Fruit fly (Drosophila melanogaster) whole organism, embryonic: ENCODE data around the gene Tti1.

Experiments used
- CG12299 ChIP-seq: fragments of 200-800 bp; sonication (Bioruptor generic); optimal IDR thresholded peaks from 2 replicates; lab custom pipeline; 2018; ENCODE audit warnings: missing biosample characterization, mild to moderate bottlenecking, missing genetic modification characterization
- CG12391 ChIP-seq: fragments of 200-800 bp; sonication (Bioruptor generic); optimal IDR thresholded peaks from 3 replicates; lab custom pipeline; 2018; ENCODE audit warnings: missing biosample characterization, mild to moderate bottlenecking, missing genetic modification characterization, moderate library complexity
- CG13287 ChIP-seq: fragments of 200-800 bp; sonication (Bioruptor generic); IDR thresholded peaks from 2 replicates; pipeline ENCODE4 v1.3.6; 2022; ENCODE audit warnings: missing biosample characterization, missing genetic modification characterization; ENCODE audit not compliant: partially characterized antibody
- CG13624 ChIP-seq: fragments of 200-800 bp; sonication (Bioruptor generic); optimal IDR thresholded peaks from 2 replicates; lab custom pipeline; 2016; ENCODE audit warnings: missing biosample characterization, missing genetic modification characterization
- CG13894 ChIP-seq: fragments of 200-800 bp; sonication (Bioruptor generic); optimal IDR thresholded peaks from 3 replicates; lab custom pipeline; 2018; ENCODE audit warnings: missing biosample characterization, mild to moderate bottlenecking, missing genetic modification characterization, moderate library complexity
- CG14014 ChIP-seq: fragments of 200-800 bp; sonication (Bioruptor generic); IDR thresholded peaks from 2 replicates; pipeline ENCODE4 v1.3.6; 2022; ENCODE audit warnings: missing biosample characterization, missing genetic modification characterization
- CG14860 ChIP-seq: fragments of 200-800 bp; sonication (Bioruptor generic); IDR thresholded peaks from 3 replicates; pipeline ENCODE4 v1.3.6; 2022; ENCODE audit warnings: missing biosample characterization, missing genetic modification characterization; ENCODE audit not compliant: partially characterized antibody
- CG16815 ChIP-seq: fragments of 200-800 bp; sonication (Bioruptor generic); optimal IDR thresholded peaks from 3 replicates; lab custom pipeline; 2017; ENCODE audit warnings: missing biosample characterization, mild to moderate bottlenecking, missing genetic modification characterization
- CG17361 ChIP-seq: fragments of 200-800 bp; sonication (Bioruptor generic); IDR thresholded peaks from 3 replicates; pipeline ENCODE4 v1.3.6; 2022; ENCODE audit warnings: missing biosample characterization, missing genetic modification characterization
- CG2120 ChIP-seq: fragments of 200-800 bp; sonication (Bioruptor generic); optimal IDR thresholded peaks from 3 replicates; lab custom pipeline; 2016; ENCODE audit warnings: missing biosample characterization, missing genetic modification characterization
- CG32767 ChIP-seq: fragments of 200-800 bp; sonication (Bioruptor generic); IDR thresholded peaks from 2 replicates; pipeline ENCODE4 v1.3.6; 2022; ENCODE audit warnings: missing biosample characterization, missing genetic modification characterization
- CG3995 ChIP-seq: fragments of 200-800 bp; sonication (Bioruptor generic); optimal IDR thresholded peaks from 3 replicates; lab custom pipeline; 2016; ENCODE audit warnings: missing biosample characterization, missing genetic modification characterization
- CG6791 ChIP-seq: fragments of 200-800 bp; sonication (Bioruptor generic); IDR thresholded peaks from 3 replicates; pipeline ENCODE4 v1.3.6; 2022; ENCODE audit warnings: missing biosample characterization, missing genetic modification characterization; ENCODE audit not compliant: partially characterized antibody
- CG7745 ChIP-seq: fragments of 200-800 bp; sonication (Bioruptor generic); optimal IDR thresholded peaks from 2 replicates; lab custom pipeline; 2018; ENCODE audit warnings: missing biosample characterization, mild to moderate bottlenecking, missing genetic modification characterization, moderate library complexity
- CG9932 ChIP-seq: fragments of 200-800 bp; sonication (Bioruptor generic); IDR thresholded peaks from 2 replicates; pipeline ENCODE4 v1.3.6; 2022; ENCODE audit warnings: missing biosample characterization, missing genetic modification characterization
- D ChIP-seq, 2 experiments: fragments of 200-800 bp in 1 of 2; fragments of >200 bp in 1 of 2; sonication (Bioruptor generic) in 1 of 2; optimal IDR thresholded peaks; 2 replicates in 1 of 2; 3 replicates in 1 of 2; lab custom pipeline; 2017; ENCODE audit warnings: mild to moderate bottlenecking in 1 of 2, missing biosample characterization in 1 of 2, missing genetic modification characterization in 1 of 2, missing genetic modification reagents in 1 of 2
- HmgZ ChIP-seq: fragments of 200-800 bp; sonication (Bioruptor generic); optimal IDR thresholded peaks from 2 replicates; lab custom pipeline; 2018; ENCODE audit warnings: missing biosample characterization, mild to moderate bottlenecking, missing genetic modification characterization
- MBD-R2 ChIP-seq: fragments of 200-800 bp; sonication (Bioruptor generic); IDR thresholded peaks from 2 replicates; pipeline ENCODE4 v1.3.6; 2022; ENCODE audit warnings: missing biosample characterization, missing genetic modification characterization
- MESR4 ChIP-seq: fragments of 200-800 bp; sonication (Bioruptor generic); optimal IDR thresholded peaks from 2 replicates; lab custom pipeline; 2018; ENCODE audit warnings: missing biosample characterization, mild to moderate bottlenecking, missing genetic modification characterization, moderate library complexity
- Med ChIP-seq: fragments of 200-800 bp; sonication (Bioruptor generic); peaks from one replicate; lab custom pipeline; 2016; ENCODE audit warnings: missing biosample characterization, missing genetic modification characterization, mild to moderate bottlenecking, inconsistent platforms, moderate library complexity
- Meics ChIP-seq: fragments of 200-800 bp; sonication (Bioruptor generic); optimal IDR thresholded peaks from 2 replicates; lab custom pipeline; 2017; ENCODE audit warnings: missing biosample characterization, mild to moderate bottlenecking, missing genetic modification characterization
- Optix ChIP-seq: fragments of 200-800 bp; sonication (Bioruptor generic); IDR thresholded peaks from 3 replicates; pipeline ENCODE4 v1.3.6; 2022; ENCODE audit warnings: missing biosample characterization, missing genetic modification characterization
- Side ChIP-seq: fragments of 200-800 bp; sonication (Bioruptor generic); optimal IDR thresholded peaks from 2 replicates; lab custom pipeline; 2016; ENCODE audit warnings: missing biosample characterization, missing genetic modification characterization
- Sox100B ChIP-seq: fragments of 200-800 bp; sonication (Bioruptor generic); optimal IDR thresholded peaks from 3 replicates; lab custom pipeline; 2018; ENCODE audit warnings: missing biosample characterization, mild to moderate bottlenecking, missing genetic modification characterization
- TFAM ChIP-seq: fragments of 200-800 bp; sonication (Bioruptor generic); optimal IDR thresholded peaks from 2 replicates; lab custom pipeline; 2017; ENCODE audit warnings: missing biosample characterization, missing genetic modification characterization, inconsistent platforms
- ab ChIP-seq: fragments of 200-800 bp; sonication (Bioruptor generic); optimal IDR thresholded peaks from 2 replicates; lab custom pipeline; 2016; ENCODE audit warnings: missing biosample characterization, missing genetic modification characterization
- abd-A ChIP-seq: fragments of 200-800 bp; sonication (Bioruptor generic); optimal IDR thresholded peaks from 3 replicates; lab custom pipeline; 2019; ENCODE audit warnings: missing biosample characterization, mild to moderate bottlenecking, missing genetic modification characterization, moderate library complexity
- amos ChIP-seq: fragments of 200-800 bp; sonication (Bioruptor generic); IDR thresholded peaks from 2 replicates; pipeline ENCODE4 v1.3.6; 2022; ENCODE audit warnings: missing biosample characterization, missing genetic modification characterization; ENCODE audit not compliant: partially characterized antibody
- ato ChIP-seq: fragments of 200-800 bp; sonication (Bioruptor generic); IDR thresholded peaks from 2 replicates; pipeline ENCODE4 v1.3.6; 2022; ENCODE audit warnings: missing biosample characterization, missing genetic modification characterization; ENCODE audit not compliant: partially characterized antibody
- bab2 ChIP-seq: fragments of 200-800 bp; sonication (Bioruptor generic); optimal IDR thresholded peaks from 2 replicates; lab custom pipeline; 2016; ENCODE audit warnings: missing biosample characterization, missing genetic modification characterization
- bsh ChIP-seq, 2 experiments: fragments of 200-800 bp; sonication (Bioruptor generic); optimal IDR thresholded peaks; 2 replicates each; lab custom pipeline; 2017 to 2018; ENCODE audit warnings: mild to moderate bottlenecking in 2 of 2, missing biosample characterization in 2 of 2, missing genetic modification characterization in 2 of 2, moderate library complexity in 1 of 2
- btn ChIP-seq: fragments of 200-800 bp; sonication (Bioruptor generic); optimal IDR thresholded peaks from 2 replicates; lab custom pipeline; 2016; ENCODE audit warnings: missing biosample characterization, missing genetic modification characterization
- caup ChIP-seq: fragments of 200-800 bp; sonication (Bioruptor generic); optimal IDR thresholded peaks from 3 replicates; lab custom pipeline; 2017; ENCODE audit warnings: missing biosample characterization, mild to moderate bottlenecking, missing genetic modification characterization, moderate library complexity; ENCODE audit not compliant: severe bottlenecking
- dmrt99B ChIP-seq: fragments of 200-800 bp; sonication (Bioruptor generic); optimal IDR thresholded peaks from 2 replicates; lab custom pipeline; 2018; ENCODE audit warnings: missing biosample characterization, mild to moderate bottlenecking, missing genetic modification characterization, moderate library complexity
- fd3F ChIP-seq: fragments of 200-800 bp; sonication (Bioruptor generic); optimal IDR thresholded peaks from 2 replicates; lab custom pipeline; 2018; ENCODE audit warnings: missing biosample characterization, mild to moderate bottlenecking, missing genetic modification characterization, moderate library complexity
- gcm2 ChIP-seq: fragments of 200-800 bp; sonication (Bioruptor generic); optimal IDR thresholded peaks from 2 replicates; lab custom pipeline; 2016; ENCODE audit warnings: missing biosample characterization, missing genetic modification characterization
- grn ChIP-seq: fragments of 200-800 bp; sonication (Bioruptor generic); optimal IDR thresholded peaks from 3 replicates; lab custom pipeline; 2017; ENCODE audit warnings: missing biosample characterization, missing genetic modification characterization
- ham ChIP-seq: fragments of 200-800 bp; sonication (Bioruptor generic); IDR thresholded peaks from 2 replicates; pipeline ENCODE4 v1.3.6; 2022; ENCODE audit warnings: missing biosample characterization, missing genetic modification characterization
- inv ChIP-seq: fragments of 200-800 bp; sonication (Bioruptor generic); IDR thresholded peaks from 2 replicates; pipeline ENCODE4 v1.3.6; 2022; ENCODE audit warnings: missing biosample characterization, missing genetic modification characterization; ENCODE audit not compliant: partially characterized antibody
- jigr1 ChIP-seq: fragments of 200-800 bp; sonication (Bioruptor generic); IDR thresholded peaks from 3 replicates; pipeline ENCODE4 v1.3.6; 2022; ENCODE audit warnings: missing biosample characterization, missing genetic modification characterization
- lov ChIP-seq, 2 experiments: fragments of 200-800 bp in 1 of 2; fragments of >200 bp in 1 of 2; sonication (Bioruptor generic) in 1 of 2; IDR thresholded peaks in 1 of 2; optimal IDR thresholded peaks in 1 of 2; 2 replicates in 1 of 2; 3 replicates in 1 of 2; pipeline versions ENCODE4 v1.3.6 to Lab custom; 2017 to 2022; ENCODE audit warnings: missing biosample characterization in 1 of 2, missing genetic modification characterization in 1 of 2
- odd ChIP-seq: fragments of 200-800 bp; sonication (Bioruptor generic); optimal IDR thresholded peaks from 2 replicates; lab custom pipeline; 2017; ENCODE audit warnings: missing biosample characterization, mild to moderate bottlenecking, missing genetic modification characterization
- phol ChIP-seq: fragments of 200-800 bp; sonication (Bioruptor generic); optimal IDR thresholded peaks from 3 replicates; lab custom pipeline; 2018; ENCODE audit warnings: missing biosample characterization, mild to moderate bottlenecking, missing genetic modification characterization, moderate library complexity
- pzg ChIP-seq: fragments of 200-800 bp; sonication (Bioruptor generic); optimal IDR thresholded peaks from 3 replicates; lab custom pipeline; 2018; ENCODE audit warnings: missing biosample characterization, mild to moderate bottlenecking, missing genetic modification characterization, moderate library complexity
- sens ChIP-seq: fragments of 200-800 bp; sonication (Bioruptor generic); peaks from one replicate; lab custom pipeline; 2016; ENCODE audit warnings: missing biosample characterization, missing genetic modification characterization
- so ChIP-seq: fragments of 200-800 bp; sonication (Bioruptor generic); IDR thresholded peaks from 3 replicates; pipeline ENCODE4 v1.3.6; 2022; ENCODE audit warnings: missing biosample characterization, missing genetic modification characterization
- stc ChIP-seq: fragments of 200-800 bp; sonication (Bioruptor generic); IDR thresholded peaks from 2 replicates; pipeline ENCODE4 v1.3.6; 2022; ENCODE audit warnings: missing biosample characterization, missing genetic modification characterization
- sug ChIP-seq: fragments of 200-800 bp; optimal IDR thresholded peaks from 2 replicates; lab custom pipeline; 2019; ENCODE audit warnings: missing biosample characterization, mild to moderate bottlenecking, missing genetic modification characterization, moderate library complexity
- zfh1 ChIP-seq: fragments of 200-800 bp; sonication (Bioruptor generic); IDR thresholded peaks from 3 replicates; pipeline ENCODE4 v1.3.6; 2022; ENCODE audit warnings: missing biosample characterization, missing genetic modification characterization

The Tti1 gene

DNA sequence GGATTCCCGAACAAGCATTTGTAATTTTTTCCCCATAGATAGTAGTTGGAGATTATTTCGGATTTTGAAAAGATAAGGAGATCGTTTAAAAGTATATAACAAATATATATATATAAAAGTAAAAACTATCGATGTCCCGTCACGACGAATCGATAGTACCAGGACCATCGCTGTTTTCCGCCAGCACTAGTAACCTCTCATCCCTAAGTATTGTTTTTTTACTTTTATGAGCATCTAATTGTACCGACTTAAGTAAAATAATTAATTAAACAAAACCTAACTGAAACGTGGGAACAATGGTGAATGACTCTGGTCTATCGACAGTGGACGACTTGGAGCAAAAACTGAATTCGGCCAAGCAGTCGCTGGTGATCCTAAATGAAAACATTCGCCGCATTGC is 13.8 kb downstream of the Tti1 start, which contains the start of gene Pnn (continued):
- TF ChIP-seq ab (GFP tag; lab: Kevin White, UChicago) (no peak), Meics (no peak), D (optimal IDR thresholded peaks at IDR 0.05; lab: Kevin White, UChicago) (no peak), D (GFP tag; optimal IDR thresholded peaks at IDR 0.05; lab: Kevin White, UChicago) (peak; percentile 16), ato (GFP tag; lab: Robert Waterston, UW) (peak; percentile 81; the same call in 1 of the 2 replicates), zfh1 (GFP tag; lab: Robert Waterston, UW) (no peak), fd3F (no peak), CG17361 (GFP tag; lab: Robert Waterston, UW) (no peak), dmrt99B (tag; lab: Kevin White, UChicago) (no peak), Med (peak; percentile 56), MBD-R2 (peak; percentile 91), odd (GFP tag; lab: Kevin White, UChicago) (no peak), stc (GFP tag; lab: Robert Waterston, UW) (no peak), CG13624 (GFP tag; lab: Kevin White, UChicago) (no peak), Optix (GFP tag; lab: Robert Waterston, UW) (no peak), grn (no peak), jigr1 (GFP tag; lab: Robert Waterston, UW) (no peak), amos (GFP tag; lab: Robert Waterston, UW) (peak; percentile 93), Side (GFP tag; lab: Kevin White, UChicago) (no peak), abd-A (peak; percentile 64), CG9932 (GFP tag; lab: Robert Waterston, UW) (no peak), phol (tag; lab: Kevin White, UChicago) (peak; percentile 21), btn (GFP tag; lab: Kevin White, UChicago) (no peak), bab2 (GFP tag; lab: Kevin White, UChicago) (no peak), inv (GFP tag; lab: Robert Waterston, UW) (peak; percentile 86), CG14014 (no peak), sens (GFP tag; lab: Kevin White, UChicago) (peak; percentile 35), ham (GFP tag; lab: Robert Waterston, UW) (no peak), MESR4 (GFP tag; lab: Kevin White, UChicago) (peak; percentile 75), CG16815 (GFP tag; lab: Kevin White, UChicago) (no peak), CG13287 (GFP tag; lab: Robert Waterston, UW) (peak; percentile 95), CG14860 (GFP tag; lab: Robert Waterston, UW) (peak; percentile 81), CG12391 (peak; percentile 49), caup (GFP tag; lab: Kevin White, UChicago) (no peak), Sox100B (GFP tag; lab: Kevin White, UChicago) (peak; percentile 6), bsh (GFP tag; optimal IDR thresholded peaks at IDR 0.05; lab: Kevin White, UChicago) (no peak), CG2120 (GFP tag; lab: Kevin White, UChicago) (peak; percentile 16), CG7745 (tag; lab: Kevin White, UChicago) (peak; percentile 44), TFAM (GFP tag; lab: Kevin White, UChicago) (no peak), CG32767 (GFP tag; lab: Robert Waterston, UW) (0 out of 2 replicates have a peak, but pooled peaks have one; percentile 19), HmgZ (tag; lab: Kevin White, UChicago) (peak; percentile 21), CG13894 (tag; lab: Kevin White, UChicago) (peak; percentile 77), CG6791 (GFP tag; lab: Robert Waterston, UW) (peak; percentile 88), pzg (GFP tag; lab: Kevin White, UChicago) (peak; percentile 53), so (GFP tag; lab: Robert Waterston, UW) (no peak), CG12299 (tag; lab: Kevin White, UChicago) (no peak), lov (optimal IDR thresholded peaks at IDR 0.05; lab: Kevin White, UChicago) (no peak), lov (GFP tag; IDR thresholded peaks at IDR 0.05; lab: Robert Waterston, UW) (no peak), sug (tag; lab: Kevin White, UChicago) (peak; percentile 10), gcm2 (GFP tag; lab: Kevin White, UChicago) (no peak), CG3995 (peak; percentile 95)
